Fruit fly (Drosophila melanogaster) whole organism, embryonic: ENCODE data around the gene Ssu72.

Experiments
- Adf1 ChIP-seq: fragments of 200-800 bp; sonication (Bioruptor generic); IDR thresholded peaks from 2 replicates; pipeline ENCODE4 v1.3.6; 2022; ENCODE audit warnings: missing biosample characterization, missing genetic modification characterization
- CG10462 ChIP-seq: fragments of 200-800 bp; sonication (Bioruptor generic); optimal IDR thresholded peaks from 2 replicates; lab custom pipeline; 2016; ENCODE audit warnings: missing biosample characterization, missing genetic modification characterization
- CG11398 ChIP-seq: fragments of 200-800 bp; sonication (Bioruptor generic); optimal IDR thresholded peaks from 2 replicates; lab custom pipeline; 2016; ENCODE audit warnings: missing biosample characterization, missing genetic modification characterization
- CG14860 ChIP-seq: fragments of 200-800 bp; sonication (Bioruptor generic); IDR thresholded peaks from 3 replicates; pipeline ENCODE4 v1.3.6; 2022; ENCODE audit warnings: missing biosample characterization, missing genetic modification characterization; ENCODE audit not compliant: partially characterized antibody
- CG15011 ChIP-seq: fragments of 200-800 bp; sonication (Bioruptor generic); optimal IDR thresholded peaks from 3 replicates; lab custom pipeline; 2018; ENCODE audit warnings: missing biosample characterization, mild to moderate bottlenecking, missing genetic modification characterization
- CG15514 ChIP-seq: fragments of 200-800 bp; sonication (Bioruptor generic); optimal IDR thresholded peaks from 3 replicates; lab custom pipeline; 2017; ENCODE audit warnings: missing biosample characterization, missing genetic modification characterization, mild to moderate bottlenecking, moderate library complexity, missing genetic modification reagents
- CG15696 ChIP-seq: fragments of 200-800 bp; sonication (Bioruptor generic); optimal IDR thresholded peaks from 2 replicates; lab custom pipeline; 2019; ENCODE audit warnings: missing biosample characterization, mild to moderate bottlenecking, missing genetic modification characterization, moderate library complexity
- CG1603 ChIP-seq: fragments of 200-800 bp; sonication (Bioruptor generic); optimal IDR thresholded peaks from 2 replicates; lab custom pipeline; 2019; ENCODE audit warnings: missing biosample characterization, mild to moderate bottlenecking, missing genetic modification characterization, moderate library complexity
- CG1832 ChIP-seq: fragments of 200-800 bp; sonication (Bioruptor generic); optimal IDR thresholded peaks from 2 replicates; lab custom pipeline; 2017; ENCODE audit warnings: missing biosample characterization, mild to moderate bottlenecking, missing genetic modification characterization, inconsistent platforms
- CG18619 ChIP-seq: fragments of 200-800 bp; sonication (Bioruptor generic); optimal IDR thresholded peaks from 3 replicates; lab custom pipeline; 2017; ENCODE audit warnings: missing biosample characterization, mild to moderate bottlenecking, missing genetic modification characterization
- CG3065 ChIP-seq: fragments of 200-800 bp; sonication (Bioruptor generic); optimal IDR thresholded peaks from 2 replicates; lab custom pipeline; 2016; ENCODE audit warnings: missing biosample characterization, missing genetic modification characterization
- CG3163 ChIP-seq: fragments of 200-800 bp; sonication (Bioruptor generic); optimal IDR thresholded peaks from 3 replicates; lab custom pipeline; 2016; ENCODE audit warnings: missing biosample characterization, missing genetic modification characterization
- CG5180 ChIP-seq: fragments of 200-800 bp; sonication (Bioruptor generic); optimal IDR thresholded peaks from 3 replicates; lab custom pipeline; 2017; ENCODE audit warnings: missing biosample characterization, missing genetic modification characterization, mild to moderate bottlenecking, moderate library complexity, missing genetic modification reagents
- CG7963 ChIP-seq: fragments of 200-800 bp; sonication (Bioruptor generic); IDR thresholded peaks from 3 replicates; pipeline ENCODE4 v1.3.6; 2022; ENCODE audit warnings: missing biosample characterization, missing genetic modification characterization; ENCODE audit not compliant: partially characterized antibody
- CG9797 ChIP-seq: fragments of 200-800 bp; sonication (Bioruptor generic); optimal IDR thresholded peaks from 3 replicates; lab custom pipeline; 2018; ENCODE audit warnings: missing biosample characterization, mild to moderate bottlenecking, missing genetic modification characterization
- Doc2 ChIP-seq: fragments of 200-800 bp; sonication (Bioruptor generic); IDR thresholded peaks from 2 replicates; pipeline ENCODE4 v1.3.6; 2022; ENCODE audit warnings: missing biosample characterization, missing genetic modification characterization
- Doc3 ChIP-seq: fragments of 200-800 bp; sonication (Bioruptor generic); IDR thresholded peaks from 3 replicates; pipeline ENCODE4 v1.3.6; 2022; ENCODE audit warnings: missing biosample characterization, missing genetic modification characterization; ENCODE audit not compliant: partially characterized antibody
- E2f2 ChIP-seq: fragments of 200-800 bp; sonication (Bioruptor generic); IDR thresholded peaks from 2 replicates; pipeline ENCODE4 v1.3.6; 2022; ENCODE audit warnings: missing biosample characterization, missing genetic modification characterization
- HLH54F ChIP-seq: fragments of 200-800 bp; sonication (Bioruptor generic); optimal IDR thresholded peaks from 3 replicates; lab custom pipeline; 2016; ENCODE audit warnings: missing biosample characterization, missing genetic modification characterization
- Hand ChIP-seq: fragments of 200-800 bp; sonication (Bioruptor generic); optimal IDR thresholded peaks from 2 replicates; lab custom pipeline; 2017; ENCODE audit warnings: mild to moderate bottlenecking, missing biosample characterization, missing genetic modification reagents, missing genetic modification characterization
- HmgZ ChIP-seq: fragments of 200-800 bp; sonication (Bioruptor generic); optimal IDR thresholded peaks from 2 replicates; lab custom pipeline; 2018; ENCODE audit warnings: missing biosample characterization, mild to moderate bottlenecking, missing genetic modification characterization
- Hmx ChIP-seq: fragments of 200-800 bp; sonication (Bioruptor generic); optimal IDR thresholded peaks from 2 replicates; lab custom pipeline; 2016; ENCODE audit warnings: missing biosample characterization, missing genetic modification characterization
- Hr39 ChIP-seq: fragments of >200 bp; optimal IDR thresholded peaks from 2 replicates; lab custom pipeline; 2017
- Hsf ChIP-seq: fragments of 200-800 bp; sonication (Bioruptor generic); optimal IDR thresholded peaks from 3 replicates; lab custom pipeline; 2016; ENCODE audit warnings: missing biosample characterization, missing genetic modification characterization
- Myb ChIP-seq: fragments of 200-800 bp; sonication (Bioruptor generic); optimal IDR thresholded peaks from 2 replicates; lab custom pipeline; 2016; ENCODE audit warnings: missing biosample characterization, missing genetic modification characterization
- NC2β ChIP-seq: fragments of 200-800 bp; sonication (Bioruptor generic); optimal IDR thresholded peaks from 2 replicates; lab custom pipeline; 2016; ENCODE audit warnings: missing biosample characterization, missing genetic modification characterization
- NfI ChIP-seq: fragments of 200-800 bp; sonication (Bioruptor generic); optimal IDR thresholded peaks from 3 replicates; lab custom pipeline; 2018; ENCODE audit warnings: missing biosample characterization, mild to moderate bottlenecking, missing genetic modification characterization, moderate library complexity
- Rfx ChIP-seq: fragments of 200-800 bp; sonication (Bioruptor generic); IDR thresholded peaks from 2 replicates; pipeline ENCODE4 v1.3.6; 2022; ENCODE audit warnings: missing biosample characterization, missing genetic modification characterization
- Scr ChIP-seq: fragments of 200-800 bp; sonication (Bioruptor generic); IDR thresholded peaks from 2 replicates; pipeline ENCODE4 v1.3.6; 2022; ENCODE audit warnings: missing biosample characterization, missing genetic modification characterization; ENCODE audit not compliant: partially characterized antibody
- Sin3A ChIP-seq: fragments of >200 bp; optimal IDR thresholded peaks from 2 replicates; lab custom pipeline; 2018
- Sry-δ ChIP-seq: fragments of 200-800 bp; sonication (Bioruptor generic); optimal IDR thresholded peaks from 2 replicates; lab custom pipeline; 2016; ENCODE audit warnings: missing biosample characterization, missing genetic modification characterization
- amos ChIP-seq: fragments of 200-800 bp; sonication (Bioruptor generic); IDR thresholded peaks from 2 replicates; pipeline ENCODE4 v1.3.6; 2022; ENCODE audit warnings: missing biosample characterization, missing genetic modification characterization; ENCODE audit not compliant: partially characterized antibody
- cad ChIP-seq: fragments of >200 bp; optimal IDR thresholded peaks from 2 replicates; lab custom pipeline; 2017; ENCODE audit warnings: missing biosample characterization, missing genetic modification characterization
- crp ChIP-seq, 2 experiments: fragments of 200-800 bp; sonication (Bioruptor generic); optimal IDR thresholded peaks; 2 replicates in 1 of 2; 3 replicates in 1 of 2; lab custom pipeline; 2017; ENCODE audit warnings: missing biosample characterization in 2 of 2, missing genetic modification characterization in 2 of 2, mild to moderate bottlenecking in 1 of 2, moderate library complexity in 1 of 2
- ewg ChIP-seq: fragments of 200-800 bp; sonication (Bioruptor generic); optimal IDR thresholded peaks from 3 replicates; lab custom pipeline; 2017; ENCODE audit warnings: mild to moderate bottlenecking, missing biosample characterization, missing genetic modification reagents, missing genetic modification characterization
- gcm2 ChIP-seq: fragments of 200-800 bp; sonication (Bioruptor generic); optimal IDR thresholded peaks from 2 replicates; lab custom pipeline; 2016; ENCODE audit warnings: missing biosample characterization, missing genetic modification characterization
- jigr1 ChIP-seq: fragments of 200-800 bp; sonication (Bioruptor generic); IDR thresholded peaks from 3 replicates; pipeline ENCODE4 v1.3.6; 2022; ENCODE audit warnings: missing biosample characterization, missing genetic modification characterization
- nmo ChIP-seq: fragments of 200-800 bp; sonication (Bioruptor generic); optimal IDR thresholded peaks from 2 replicates; lab custom pipeline; 2018; ENCODE audit warnings: missing biosample characterization, mild to moderate bottlenecking, missing genetic modification characterization, moderate library complexity
- pum ChIP-seq: fragments of 200-800 bp; sonication (Bioruptor generic); optimal IDR thresholded peaks from 2 replicates; lab custom pipeline; 2016; ENCODE audit warnings: missing biosample characterization, missing genetic modification characterization
- slbo ChIP-seq: fragments of 200-800 bp; sonication (Bioruptor generic); IDR thresholded peaks from 2 replicates; pipeline ENCODE4 v1.3.6; 2022; ENCODE audit warnings: missing biosample characterization, missing genetic modification characterization
- sna ChIP-seq: fragments of 200-800 bp; sonication (Bioruptor generic); IDR thresholded peaks from 2 replicates; pipeline ENCODE4 v1.3.6; 2022; ENCODE audit warnings: missing biosample characterization, missing genetic modification characterization; ENCODE audit not compliant: partially characterized antibody
- ssp ChIP-seq: fragments of 200-800 bp; sonication (Bioruptor generic); IDR thresholded peaks from 2 replicates; pipeline ENCODE4 v1.3.6; 2022; ENCODE audit warnings: missing biosample characterization, missing genetic modification characterization
- tio ChIP-seq: fragments of 200-800 bp; sonication (Bioruptor generic); optimal IDR thresholded peaks from 2 replicates; lab custom pipeline; 2017; ENCODE audit warnings: missing biosample characterization, missing genetic modification characterization, inconsistent platforms
- tll ChIP-seq, 2 experiments: fragments of 200-800 bp in 1 of 2; fragments of >200 bp in 1 of 2; sonication (Bioruptor generic) in 1 of 2; optimal IDR thresholded peaks; 2 replicates each; lab custom pipeline; 2017 to 2019; ENCODE audit warnings: missing biosample characterization in 2 of 2, missing genetic modification characterization in 2 of 2, mild to moderate bottlenecking in 1 of 2, moderate library complexity in 1 of 2
- toy ChIP-seq: fragments of 200-800 bp; sonication (Bioruptor generic); IDR thresholded peaks from 2 replicates; pipeline ENCODE4 v1.3.6; 2022; ENCODE audit warnings: missing biosample characterization, missing genetic modification characterization
- trh ChIP-seq: fragments of 200-800 bp; sonication (Bioruptor generic); optimal IDR thresholded peaks from 2 replicates; lab custom pipeline; 2016; ENCODE audit warnings: missing biosample characterization, missing genetic modification characterization
- unc-4 ChIP-seq: fragments of 200-800 bp; sonication (Bioruptor generic); IDR thresholded peaks from 2 replicates; pipeline ENCODE4 v1.3.6; 2022; ENCODE audit warnings: missing biosample characterization, missing genetic modification characterization; ENCODE audit not compliant: partially characterized antibody
- vvl ChIP-seq: fragments of 200-800 bp; sonication (Bioruptor generic); IDR thresholded peaks from 2 replicates; pipeline ENCODE4 v1.3.6; 2022; ENCODE audit warnings: missing biosample characterization, missing genetic modification characterization
- wek ChIP-seq: fragments of 200-800 bp; sonication (Bioruptor generic); optimal IDR thresholded peaks from 3 replicates; lab custom pipeline; 2018; ENCODE audit warnings: missing biosample characterization, mild to moderate bottlenecking, missing genetic modification characterization, moderate library complexity

The Ssu72 gene

dm6 chrX:19663859-19664728, at the start of gene Ssu72, which contains the start of gene CG14223 (continued):
- TF ChIP-seq sna (GFP tag; lab: Robert Waterston, UW) (peak; percentile 74), Doc2 (GFP tag; lab: Robert Waterston, UW) (no peak), CG7963 (GFP tag; lab: Robert Waterston, UW) (peak; percentile 57; the same call in 1 of the 3 replicates), HmgZ (tag; lab: Kevin White, UChicago) (peak; percentile 3), CG11398 (no peak), CG14860 (GFP tag; lab: Robert Waterston, UW) (peak; percentile 49; the same call in 2 of the 3 replicates), NfI (no peak), jigr1 (GFP tag; lab: Robert Waterston, UW) (no peak), crp (GFP tag; optimal IDR thresholded peaks at IDR 0.05; lab: Kevin White, UChicago) (no peak), CG18619 (no peak), Hsf (no peak), Sin3A (peak; percentile 22), Hmx (GFP tag; lab: Kevin White, UChicago) (peak; percentile 12), tio (GFP tag; lab: Kevin White, UChicago) (no peak), pum (GFP tag; lab: Kevin White, UChicago) (no peak), NC2β (no peak), Doc3 (GFP tag; lab: Robert Waterston, UW) (peak; percentile 80), HLH54F (GFP tag; lab: Kevin White, UChicago) (peak; percentile 7), tll (GFP tag; optimal IDR thresholded peaks at IDR 0.05; lab: Kevin White, UChicago) (no peak), Scr (GFP tag; lab: Robert Waterston, UW) (peak; percentile 84), CG15514 (GFP tag; lab: Kevin White, UChicago) (peak; percentile 13), Sry-δ (GFP tag; lab: Kevin White, UChicago) (peak; percentile 78), E2f2 (GFP tag; lab: Robert Waterston, UW) (peak; percentile 86), amos (peak; percentile 87), CG1832 (GFP tag; lab: Kevin White, UChicago) (no peak), CG15696 (no peak), unc-4 (GFP tag; lab: Robert Waterston, UW) (peak; percentile 62), Hr39 (no peak), toy (GFP tag; lab: Robert Waterston, UW) (no peak), CG10462 (no peak), CG5180 (GFP tag; lab: Kevin White, UChicago) (no peak), slbo (GFP tag; lab: Robert Waterston, UW) (peak; percentile 44; the same call in 1 of the 2 replicates), cad (GFP tag; lab: Kevin White, UChicago) (no peak), ssp (GFP tag; lab: Robert Waterston, UW) (no peak), CG3065 (GFP tag; lab: Kevin White, UChicago) (no peak), CG1603 (tag; lab: Kevin White, UChicago) (peak; percentile 45), ewg (GFP tag; lab: Kevin White, UChicago) (no peak), CG15011 (GFP tag; lab: Kevin White, UChicago) (no peak), Rfx (GFP tag; lab: Robert Waterston, UW) (peak; percentile 16; the same call in 1 of the 2 replicates), Hand (GFP tag; lab: Kevin White, UChicago) (no peak), gcm2 (GFP tag; lab: Kevin White, UChicago) (no peak), trh (GFP tag; lab: Kevin White, UChicago) (no peak), nmo (no peak), CG3163 (GFP tag; lab: Kevin White, UChicago) (no peak), Adf1 (no peak), wek (no peak), CG9797 (GFP tag; lab: Kevin White, UChicago) (no peak), vvl (GFP tag; lab: Robert Waterston, UW) (peak; percentile 32; the same call in 1 of the 2 replicates), Myb (GFP tag; lab: Kevin White, UChicago) (peak; percentile 71)
